Worm (Caenorhabditis elegans): ENCODE data around the gene F46C3.7.

ce11 chrX:11468814-11469213 is 29.0 kb downstream of the F46C3.7 start:
- TF ChIP-seq dpl-1 (GFP tag; optimal IDR thresholded peaks at IDR 0.05), result no peak
- no peak for TF ChIP-seq egl-27 (tag; optimal IDR thresholded peaks at IDR 0.05)
- TF ChIP-seq snpc-4 (tag; optimal IDR thresholded peaks at IDR 0.05), result no peak
- no peak for TF ChIP-seq nhr-28 (tag; optimal IDR thresholded peaks at IDR 0.05)
- no peak for TF ChIP-seq unc-86 (tag; optimal IDR thresholded peaks at IDR 0.05)
- TF ChIP-seq rnt-1 (tag; optimal IDR thresholded peaks at IDR 0.05), result no peak
- TF ChIP-seq snu-23 (GFP tag; optimal IDR thresholded peaks at IDR 0.05), result no peak
- TF ChIP-seq ama-1 (optimal IDR thresholded peaks at IDR 0.05), result no peak

Data from whole organism, L1 larva.